Worm (Caenorhabditis elegans) whole organism, L3 larva: ENCODE data around the gene gtf-2H2C.

ENCODE experiments used
- ZK546.5 ChIP-seq: sonication (generic microtip); optimal IDR thresholded peaks from 2 replicates; lab custom pipeline; 2017; ENCODE audit warnings: missing biosample characterization, missing genetic modification characterization
- ceh-28 ChIP-seq: fragments of 150-350 bp; optimal IDR thresholded peaks from 2 replicates; lab custom pipeline; 2014; ENCODE audit warnings: missing biosample characterization, missing genetic modification reagents, missing genetic modification characterization
- ceh-82 ChIP-seq: fragments of 150-350 bp; optimal IDR thresholded peaks from 2 replicates; lab custom pipeline; 2014; ENCODE audit warnings: missing biosample characterization, missing genetic modification characterization
- ceh-9 ChIP-seq: sonication (generic microtip); optimal IDR thresholded peaks from 2 replicates; lab custom pipeline; 2018; ENCODE audit warnings: missing biosample characterization, missing genetic modification characterization
- egl-5 ChIP-seq: fragments of 150-350 bp; optimal IDR thresholded peaks from 2 replicates; lab custom pipeline; 2017; ENCODE audit warnings: missing biosample characterization, missing genetic modification reagents, missing genetic modification characterization, inconsistent platforms
- elt-1 ChIP-seq: fragments of 150-350 bp; optimal IDR thresholded peaks from 2 replicates; lab custom pipeline; 2014; ENCODE audit warnings: missing biosample characterization, missing genetic modification characterization
- elt-3 ChIP-seq, 3 experiments: fragments of 150-350 bp in 1 of 3; sonication (generic microtip) in 2 of 3; optimal IDR thresholded peaks; 2 replicates in 2 of 3; 4 replicates in 1 of 3; lab custom pipeline; 2014 to 2017; ENCODE audit warnings: missing biosample characterization in 3 of 3, missing genetic modification characterization in 3 of 3
- fkh-10 ChIP-seq: sonication (generic microtip); optimal IDR thresholded peaks from 2 replicates; lab custom pipeline; 2017; ENCODE audit warnings: missing biosample characterization, missing genetic modification reagents, missing genetic modification characterization
- hmg-11 ChIP-seq: sonication (generic microtip); optimal IDR thresholded peaks from 2 replicates; lab custom pipeline; 2016; ENCODE audit warnings: missing genetic modification characterization, missing compliant biosample characterization
- jun-1 ChIP-seq: fragments of 150-350 bp; optimal IDR thresholded peaks from 2 replicates; lab custom pipeline; 2014; ENCODE audit warnings: missing biosample characterization, missing genetic modification reagents, missing genetic modification characterization
- lin-15B ChIP-seq: fragments of 150-350 bp; optimal IDR thresholded peaks from 2 replicates; lab custom pipeline; 2014; ENCODE audit warnings: missing biosample characterization, missing genetic modification characterization
- lin-39 ChIP-seq: fragments of 150-350 bp; optimal IDR thresholded peaks from 2 replicates; lab custom pipeline; 2018; ENCODE audit warnings: missing biosample characterization, missing genetic modification reagents, missing genetic modification characterization
- lsy-12 ChIP-seq: sonication (generic microtip); optimal IDR thresholded peaks from 2 replicates; lab custom pipeline; 2016; ENCODE audit warnings: mild to moderate bottlenecking, missing genetic modification characterization, missing compliant biosample characterization
- mml-1 ChIP-seq: fragments of 150-350 bp; sonication (generic microtip); optimal IDR thresholded peaks from 3 replicates; lab custom pipeline; 2014; ENCODE audit warnings: missing biosample characterization, missing genetic modification characterization
- nhr-11 ChIP-seq: fragments of 150-350 bp; optimal IDR thresholded peaks from 2 replicates; lab custom pipeline; 2014; ENCODE audit warnings: missing biosample characterization, missing genetic modification characterization
- nhr-12 ChIP-seq: fragments of 150-350 bp; optimal IDR thresholded peaks from 2 replicates; lab custom pipeline; 2014; ENCODE audit warnings: missing biosample characterization, missing genetic modification characterization
- nhr-23 ChIP-seq: fragments of 150-350 bp; optimal IDR thresholded peaks from 2 replicates; lab custom pipeline; 2014; ENCODE audit warnings: missing biosample characterization, missing genetic modification reagents, missing genetic modification characterization
- nhr-237 ChIP-seq: fragments of 150-350 bp; optimal IDR thresholded peaks from 2 replicates; lab custom pipeline; 2014; ENCODE audit warnings: missing biosample characterization, missing genetic modification characterization
- nhr-25 ChIP-seq: sonication (generic microtip); optimal IDR thresholded peaks from 2 replicates; lab custom pipeline; 2017; ENCODE audit warnings: missing biosample characterization, missing genetic modification characterization
- nhr-28 ChIP-seq: fragments of 150-350 bp; optimal IDR thresholded peaks from 2 replicates; lab custom pipeline; 2014; ENCODE audit warnings: missing biosample characterization, missing genetic modification characterization
- nhr-43 ChIP-seq: sonication (generic microtip); optimal IDR thresholded peaks from 2 replicates; lab custom pipeline; 2016; ENCODE audit warnings: mild to moderate bottlenecking, missing genetic modification characterization, missing compliant biosample characterization; ENCODE audit not compliant: poor library complexity, severe bottlenecking
- nhr-67 ChIP-seq: fragments of 150-350 bp; optimal IDR thresholded peaks from 2 replicates; lab custom pipeline; 2014; ENCODE audit warnings: missing biosample characterization, missing genetic modification characterization
- nhr-77 ChIP-seq: fragments of 150-350 bp; optimal IDR thresholded peaks from 2 replicates; lab custom pipeline; 2014; ENCODE audit warnings: missing biosample characterization, missing genetic modification characterization
- pha-4 ChIP-seq: fragments of 150-350 bp; optimal IDR thresholded peaks from 2 replicates; lab custom pipeline; 2014; ENCODE audit warnings: missing biosample characterization, missing genetic modification reagents, missing genetic modification characterization
- pqm-1 ChIP-seq: fragments of 150-350 bp; optimal IDR thresholded peaks from 2 replicates; lab custom pipeline; 2017; ENCODE audit warnings: missing biosample characterization, missing genetic modification characterization, inconsistent platforms
- sea-2 ChIP-seq: fragments of 150-350 bp; sonication (generic microtip); optimal IDR thresholded peaks from 4 replicates; lab custom pipeline; 2014; ENCODE audit warnings: missing biosample characterization, missing genetic modification reagents, missing genetic modification characterization
- skn-1 ChIP-seq: fragments of 150-350 bp; optimal IDR thresholded peaks from 2 replicates; lab custom pipeline; 2014; ENCODE audit warnings: missing biosample characterization, missing genetic modification characterization
- snpc-4 ChIP-seq: fragments of 150-350 bp; optimal IDR thresholded peaks from 2 replicates; lab custom pipeline; 2014; ENCODE audit warnings: missing biosample characterization, missing genetic modification characterization
- tbx-2 ChIP-seq: sonication (generic microtip); optimal IDR thresholded peaks from 2 replicates; lab custom pipeline; 2016; ENCODE audit warnings: mild to moderate bottlenecking, missing genetic modification characterization, missing compliant biosample characterization
- unc-62 ChIP-seq: fragments of 150-350 bp; sonication (generic microtip); optimal IDR thresholded peaks from 4 replicates; lab custom pipeline; 2014; ENCODE audit warnings: missing biosample characterization, missing genetic modification reagents, missing genetic modification characterization
- zag-1 ChIP-seq: fragments of 150-350 bp; optimal IDR thresholded peaks from 2 replicates; lab custom pipeline; 2014; ENCODE audit warnings: missing biosample characterization, missing genetic modification characterization
- ztf-11 ChIP-seq: fragments of 150-350 bp; optimal IDR thresholded peaks from 2 replicates; lab custom pipeline; 2014; ENCODE audit warnings: missing biosample characterization, missing genetic modification characterization

Gene gtf-2H2C

ce11 chrIII:10064140-10064539 is 26.4 kb downstream of the gtf-2H2C start, which contains the start of gene ekl-6:
Gene ekl-6, plus strand, starts transcription at chrIII:10064404.
- TF ChIP-seq hmg-11 (tag; lab: Kevin White, UChicago) (peak; percentile 65), pqm-1 (tag; lab: Kevin White, UChicago) (no peak), unc-62 (no peak), egl-5 (no peak), elt-1 (no peak), nhr-43 (tag; lab: Kevin White, UChicago) (peak; percentile 79), lin-15B (tag; lab: Kevin White, UChicago) (peak; percentile 48), snpc-4 (tag; lab: Kevin White, UChicago) (peak; percentile 12), lsy-12 (tag; lab: Kevin White, UChicago) (peak; percentile 22)

ce11 chrIII:10060573-10060972 is 30.0 kb downstream of the gtf-2H2C start, which contains the start of gene T16G12.13:
Gene T16G12.13, plus strand, starts transcription at chrIII:10060865.
- TF ChIP-seq jun-1 (tag; lab: Kevin White, UChicago) (no peak), nhr-25 (no peak), nhr-28 (tag; lab: Kevin White, UChicago) (no peak), snpc-4 (tag; lab: Kevin White, UChicago) (no peak), ceh-9 (tag; lab: Kevin White, UChicago) (no peak), nhr-11 (tag; lab: Kevin White, UChicago) (no peak), nhr-237 (no peak), hmg-11 (tag; lab: Kevin White, UChicago) (no peak), nhr-77 (tag; lab: Kevin White, UChicago) (no peak), elt-3 (tag; optimal IDR thresholded peaks at IDR 0.05; lab: Kevin White, UChicago) (no peak), nhr-12 (tag; lab: Kevin White, UChicago) (no peak), fkh-10 (GFP tag; lab: Kevin White, UChicago) (no peak), lin-39 (tag; lab: Kevin White, UChicago) (no peak), pqm-1 (tag; lab: Kevin White, UChicago) (no peak), ceh-28 (no peak)
- TF ChIP-seq, all 47 proteins: peak for 0

DNA sequence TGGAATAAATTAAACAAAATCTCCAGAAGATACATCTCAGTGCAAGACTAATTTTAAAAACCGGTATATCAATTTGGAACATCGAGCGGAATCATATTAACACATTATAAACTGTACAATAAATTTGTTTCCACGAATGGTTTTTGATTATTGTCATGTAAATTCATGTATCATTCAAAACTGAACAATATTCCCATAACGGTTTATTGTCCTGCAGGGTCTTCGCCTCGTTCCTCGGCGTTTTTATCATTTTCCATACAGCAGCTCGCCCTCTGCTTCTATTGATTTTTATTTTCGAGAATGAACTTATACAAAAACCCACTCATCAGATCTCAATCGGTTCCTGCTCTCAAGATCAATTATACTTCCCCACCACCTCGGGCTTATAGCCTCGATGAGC is 31.6 kb downstream of the gtf-2H2C start, which contains the start of gene T16G12.8:
TSS of gene T16G12.8 (plus strand) at position 301 of the 400 bp plus-strand sequence.
- TF ChIP-seq ztf-11 (tag; lab: Kevin White, UChicago) (no peak), nhr-43 (tag; lab: Kevin White, UChicago) (no peak), ceh-9 (tag; lab: Kevin White, UChicago) (no peak), tbx-2 (tag; lab: Kevin White, UChicago) (no peak), pha-4 (tag; lab: Kevin White, UChicago) (no peak), nhr-67 (tag; lab: Kevin White, UChicago) (no peak)
- TF ChIP-seq, all 47 proteins: peak for 0

DNA sequence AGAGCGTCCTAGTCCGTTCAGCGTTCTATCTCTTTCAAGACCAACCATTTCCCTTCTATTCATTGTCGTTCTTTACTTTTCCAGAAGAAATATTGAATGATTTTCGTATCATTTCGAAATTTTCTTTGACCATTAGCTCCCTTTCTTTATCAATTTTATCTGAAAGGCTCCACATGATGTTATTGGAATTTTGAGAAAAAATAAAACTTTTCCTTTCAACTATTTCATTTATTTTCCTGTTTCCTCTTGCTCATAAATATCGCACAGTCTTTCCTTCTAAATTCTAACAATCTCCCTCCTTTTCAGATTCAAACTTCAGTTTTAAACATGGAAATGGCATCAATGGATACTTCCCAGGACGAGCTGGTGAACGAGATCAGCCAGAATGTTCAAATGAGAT is 33.1 kb downstream of the gtf-2H2C start, which contains the start of gene T16G12.4:
TSS of gene T16G12.4 (plus strand) at position 301 of the 400 bp plus-strand sequence.
- no peak for TF ChIP-seq ceh-28
- no peak for TF ChIP-seq ceh-82 (tag; lab: Kevin White, UChicago)
- no peak for TF ChIP-seq zag-1
- no peak for TF ChIP-seq nhr-12 (tag; lab: Kevin White, UChicago)
- no peak for TF ChIP-seq unc-62
- no peak for TF ChIP-seq nhr-23 (tag; lab: Kevin White, UChicago)
- TF ChIP-seq nhr-237 = no peak
- TF ChIP-seq lin-15B (tag; lab: Kevin White, UChicago) = no peak

ce11 chrIII:10056033-10056432 is 34.6 kb downstream of the gtf-2H2C start, which contains the start of gene T16G12.10:
Gene T16G12.10, minus strand, starts transcription at chrIII:10056133.
- TF ChIP-seq ZK546.5 (tag; lab: Kevin White, UChicago) = no peak
- TF ChIP-seq ceh-9 (tag; lab: Kevin White, UChicago) = no peak
- no peak for TF ChIP-seq elt-3 (tag; optimal IDR thresholded peaks at IDR 0.05; lab: Kevin White, UChicago)
- no peak for TF ChIP-seq sea-2
- TF ChIP-seq egl-5 = no peak
- TF ChIP-seq skn-1 (tag; lab: Kevin White, UChicago) = no peak
- no peak for TF ChIP-seq hmg-11 (tag; lab: Kevin White, UChicago)
- no peak for TF ChIP-seq mml-1 (tag; lab: Kevin White, UChicago)
